Worm (Caenorhabditis elegans) whole organism, L2 larva: Measurements from ENCODE around the gene C45B11.6.

Experiments used
- C34F6.9 ChIP-seq: fragments of 150-350 bp; optimal IDR thresholded peaks from 2 replicates; lab custom pipeline; 2014; ENCODE audit warnings: missing biosample characterization, missing genetic modification characterization
- F13H6.1 ChIP-seq: sonication (generic microtip); optimal IDR thresholded peaks from 2 replicates; lab custom pipeline; 2016; ENCODE audit warnings: missing genetic modification characterization, missing compliant biosample characterization
- R02D3.7 ChIP-seq: fragments of 150-350 bp; optimal IDR thresholded peaks from 2 replicates; lab custom pipeline; 2014; ENCODE audit warnings: missing biosample characterization, missing genetic modification characterization
- Y55F3AM.14 ChIP-seq: fragments of 200-800 bp; sonication (Bioruptor generic); optimal IDR thresholded peaks from 2 replicates; lab custom pipeline; 2018; ENCODE audit warnings: mild to moderate bottlenecking, missing genetic modification characterization, missing compliant biosample characterization
- ZK546.5 ChIP-seq: sonication (generic microtip); optimal IDR thresholded peaks from 2 replicates; lab custom pipeline; 2017; ENCODE audit warnings: missing biosample characterization, missing genetic modification characterization
- alr-1 ChIP-seq: fragments of 150-350 bp; optimal IDR thresholded peaks from 2 replicates; lab custom pipeline; 2014; ENCODE audit warnings: missing biosample characterization, missing genetic modification characterization
- aly-2 ChIP-seq: fragments of 150-350 bp; optimal IDR thresholded peaks from 2 replicates; lab custom pipeline; 2014; ENCODE audit warnings: missing biosample characterization, missing genetic modification characterization
- ama-1 ChIP-seq: fragments of 150-350 bp; optimal IDR thresholded peaks from 2 replicates; lab custom pipeline; 2018; ENCODE audit warnings: inconsistent platforms
- blmp-1 ChIP-seq: sonication (generic microtip); optimal IDR thresholded peaks from 2 replicates; lab custom pipeline; 2017; ENCODE audit warnings: missing genetic modification characterization, mild to moderate bottlenecking, missing compliant biosample characterization, antibody characterized with exemption, moderate library complexity; ENCODE audit not compliant: insufficient read depth
- ceh-16 ChIP-seq: fragments of 150-350 bp; optimal IDR thresholded peaks from 2 replicates; lab custom pipeline; 2014; ENCODE audit warnings: missing biosample characterization, missing genetic modification characterization
- ceh-82 ChIP-seq: fragments of 150-350 bp; optimal IDR thresholded peaks from 2 replicates; lab custom pipeline; 2014; ENCODE audit warnings: missing biosample characterization, missing genetic modification characterization
- crh-2 ChIP-seq: sonication (generic microtip); optimal IDR thresholded peaks from 2 replicates; lab custom pipeline; 2017; ENCODE audit warnings: missing biosample characterization, missing genetic modification characterization
- dmd-4 ChIP-seq: sonication (generic microtip); optimal IDR thresholded peaks from 2 replicates; lab custom pipeline; 2017; ENCODE audit warnings: missing biosample characterization, missing genetic modification characterization
- egl-27 ChIP-seq: sonication (generic microtip); optimal IDR thresholded peaks from 3 replicates; lab custom pipeline; 2017; ENCODE audit warnings: missing biosample characterization, missing genetic modification reagents, missing genetic modification characterization
- elt-1 ChIP-seq: fragments of 150-350 bp; optimal IDR thresholded peaks from 2 replicates; lab custom pipeline; 2014; ENCODE audit warnings: missing biosample characterization, missing genetic modification characterization
- elt-3 ChIP-seq: sonication (generic microtip); optimal IDR thresholded peaks from 2 replicates; lab custom pipeline; 2017; ENCODE audit warnings: missing biosample characterization, missing genetic modification characterization
- fos-1 ChIP-seq: fragments of 150-350 bp; optimal IDR thresholded peaks from 2 replicates; lab custom pipeline; 2014; ENCODE audit warnings: missing biosample characterization, missing genetic modification characterization
- gmeb-1 ChIP-seq: fragments of 150-350 bp; optimal IDR thresholded peaks from 2 replicates; lab custom pipeline; 2014; ENCODE audit warnings: missing biosample characterization, missing genetic modification characterization
- lin-11 ChIP-seq: fragments of 150-350 bp; sonication (generic microtip); optimal IDR thresholded peaks from 2 replicates; lab custom pipeline; 2014; ENCODE audit warnings: missing biosample characterization, missing genetic modification characterization, inconsistent platforms, mixed read lengths
- lin-13 ChIP-seq: fragments of 150-350 bp; optimal IDR thresholded peaks from 2 replicates; lab custom pipeline; 2014; ENCODE audit warnings: missing biosample characterization, missing genetic modification reagents, missing genetic modification characterization
- lin-39 ChIP-seq: fragments of 150-350 bp; optimal IDR thresholded peaks from 2 replicates; lab custom pipeline; 2014; ENCODE audit warnings: missing biosample characterization, missing genetic modification reagents, missing genetic modification characterization
- lsy-2 ChIP-seq, 2 experiments: fragments of 150-350 bp in 1 of 2; sonication (generic microtip) in 1 of 2; optimal IDR thresholded peaks; 2 replicates each; lab custom pipeline; 2014 to 2017; ENCODE audit warnings: missing biosample characterization in 2 of 2, missing genetic modification characterization in 2 of 2
- mab-5 ChIP-seq: fragments of 150-350 bp; optimal IDR thresholded peaks from 2 replicates; lab custom pipeline; 2014; ENCODE audit warnings: missing biosample characterization, missing genetic modification characterization
- mbf-1 ChIP-seq: sonication (generic microtip); optimal IDR thresholded peaks from 2 replicates; lab custom pipeline; 2017; ENCODE audit warnings: missing biosample characterization, missing genetic modification characterization
- mdl-1 ChIP-seq, 2 experiments: fragments of 150-350 bp in 1 of 2; sonication (generic microtip) in 1 of 2; optimal IDR thresholded peaks; 2 replicates each; lab custom pipeline; 2017; ENCODE audit warnings: missing biosample characterization in 2 of 2, missing genetic modification characterization in 2 of 2
- nhr-10 ChIP-seq: sonication (generic microtip); optimal IDR thresholded peaks from 2 replicates; lab custom pipeline; 2017; ENCODE audit warnings: missing biosample characterization, missing genetic modification characterization
- nhr-11 ChIP-seq: fragments of 150-350 bp; optimal IDR thresholded peaks from 2 replicates; lab custom pipeline; 2014; ENCODE audit warnings: missing biosample characterization, missing genetic modification characterization
- nhr-12 ChIP-seq: fragments of 150-350 bp; optimal IDR thresholded peaks from 2 replicates; lab custom pipeline; 2014; ENCODE audit warnings: missing biosample characterization, missing genetic modification characterization
- nhr-129 ChIP-seq: fragments of 150-350 bp; optimal IDR thresholded peaks from 2 replicates; lab custom pipeline; 2014; ENCODE audit warnings: missing biosample characterization, missing genetic modification characterization
- nhr-21 ChIP-seq: fragments of 150-350 bp; optimal IDR thresholded peaks from 2 replicates; lab custom pipeline; 2014; ENCODE audit warnings: missing biosample characterization, missing genetic modification characterization
- nhr-23 ChIP-seq: fragments of 150-350 bp; optimal IDR thresholded peaks from 2 replicates; lab custom pipeline; 2014; ENCODE audit warnings: missing biosample characterization, missing genetic modification reagents, missing genetic modification characterization
- nhr-237 ChIP-seq: fragments of 150-350 bp; optimal IDR thresholded peaks from 2 replicates; lab custom pipeline; 2014; ENCODE audit warnings: missing biosample characterization, missing genetic modification characterization
- nhr-25 ChIP-seq: fragments of 150-350 bp; sonication (generic microtip); optimal IDR thresholded peaks from 3 replicates; lab custom pipeline; 2014; ENCODE audit warnings: missing biosample characterization, missing genetic modification characterization
- nhr-6 ChIP-seq: fragments of 150-350 bp; optimal IDR thresholded peaks from 2 replicates; lab custom pipeline; 2014; ENCODE audit warnings: missing biosample characterization, missing genetic modification characterization
- nhr-77 ChIP-seq: fragments of 150-350 bp; optimal IDR thresholded peaks from 2 replicates; lab custom pipeline; 2014; ENCODE audit warnings: missing biosample characterization, missing genetic modification characterization
- peb-1 ChIP-seq: fragments of 150-350 bp; optimal IDR thresholded peaks from 2 replicates; lab custom pipeline; 2014; ENCODE audit warnings: missing biosample characterization, missing genetic modification characterization
- sem-4 ChIP-seq: fragments of 150-350 bp; optimal IDR thresholded peaks from 2 replicates; lab custom pipeline; 2014; ENCODE audit warnings: missing biosample characterization, missing genetic modification reagents, missing genetic modification characterization
- skn-1 ChIP-seq: sonication (generic microtip); optimal IDR thresholded peaks from 2 replicates; lab custom pipeline; 2017; ENCODE audit warnings: missing biosample characterization, missing genetic modification characterization
- sma-3 ChIP-seq: sonication (generic microtip); optimal IDR thresholded peaks from 2 replicates; lab custom pipeline; 2016; ENCODE audit warnings: missing genetic modification reagents, missing genetic modification characterization, missing compliant biosample characterization
- sma-9 ChIP-seq, 2 experiments: fragments of 150-350 bp in 1 of 2; sonication (generic microtip) in 1 of 2; optimal IDR thresholded peaks; 2 replicates each; lab custom pipeline; 2014 to 2016; ENCODE audit warnings: missing genetic modification characterization in 2 of 2, mild to moderate bottlenecking in 1 of 2, missing biosample characterization in 1 of 2, missing compliant biosample characterization in 1 of 2, missing genetic modification reagents in 1 of 2, moderate library complexity in 1 of 2
- snpc-4 ChIP-seq: fragments of 150-350 bp; optimal IDR thresholded peaks from 2 replicates; lab custom pipeline; 2014; ENCODE audit warnings: missing biosample characterization, missing genetic modification characterization
- unc-39 ChIP-seq: fragments of 150-350 bp; optimal IDR thresholded peaks from 2 replicates; lab custom pipeline; 2014; ENCODE audit warnings: missing biosample characterization, missing genetic modification characterization
- unc-55 ChIP-seq: fragments of 150-350 bp; sonication (generic microtip); optimal IDR thresholded peaks from 3 replicates; lab custom pipeline; 2014; ENCODE audit warnings: missing biosample characterization, missing genetic modification reagents, missing genetic modification characterization
- unc-62 ChIP-seq: fragments of 150-350 bp; optimal IDR thresholded peaks from 2 replicates; lab custom pipeline; 2014; ENCODE audit warnings: missing biosample characterization, missing genetic modification reagents, missing genetic modification characterization
- zag-1 ChIP-seq: fragments of 150-350 bp; optimal IDR thresholded peaks from 2 replicates; lab custom pipeline; 2014; ENCODE audit warnings: missing biosample characterization, missing genetic modification characterization
- ztf-1 ChIP-seq: fragments of 200-800 bp; sonication (Bioruptor generic); conservative IDR thresholded peaks from 2 replicates; pipeline ENCODE4 v1.3.6; 2022; ENCODE audit warnings: missing genetic modification characterization, missing compliant biosample characterization
- ztf-11 ChIP-seq: sonication (generic microtip); optimal IDR thresholded peaks from 2 replicates; lab custom pipeline; 2017; ENCODE audit warnings: missing biosample characterization, missing genetic modification characterization
- ztf-4 ChIP-seq: fragments of 150-350 bp; optimal IDR thresholded peaks from 2 replicates; lab custom pipeline; 2014; ENCODE audit warnings: missing biosample characterization, missing genetic modification characterization

Gene C45B11.6

DNA sequence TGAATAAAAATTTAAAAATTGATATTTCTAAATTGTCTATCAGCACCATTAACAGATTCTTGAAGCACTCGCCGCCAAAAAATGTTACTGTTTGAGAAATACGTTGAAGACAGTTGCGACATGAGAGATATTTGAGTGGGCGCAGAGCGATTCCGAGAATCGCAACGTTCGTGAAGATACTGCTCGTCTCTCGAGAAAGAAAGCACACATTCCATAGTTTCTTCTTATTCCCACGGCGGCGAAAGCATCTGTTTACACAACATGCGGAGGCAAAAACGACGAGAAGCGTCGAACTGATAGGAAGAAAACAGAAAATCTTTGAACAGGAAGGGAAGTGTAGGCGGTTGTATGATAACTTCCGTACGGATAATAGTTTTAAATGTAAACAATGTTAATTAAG lies 38.6 kb downstream of the C45B11.6 start (continued):
- TF ChIP-seq nhr-10 (no peak), lin-11 (no peak), C34F6.9 (peak; percentile 14), ceh-82 (tag; lab: Kevin White, UChicago) (no peak), lin-39 (tag; lab: Kevin White, UChicago) (no peak), R02D3.7 (no peak), nhr-12 (no peak), aly-2 (tag; lab: Kevin White, UChicago) (no peak), nhr-77 (no peak), alr-1 (tag; lab: Kevin White, UChicago) (no peak), nhr-129 (peak; percentile 78), mdl-1 (tag; optimal IDR thresholded peaks at IDR 0.05; lab: Kevin White, UChicago) (no peak), unc-55 (no peak), F13H6.1 (peak; percentile 86), crh-2 (tag; lab: Kevin White, UChicago) (peak; percentile 14)

DNA sequence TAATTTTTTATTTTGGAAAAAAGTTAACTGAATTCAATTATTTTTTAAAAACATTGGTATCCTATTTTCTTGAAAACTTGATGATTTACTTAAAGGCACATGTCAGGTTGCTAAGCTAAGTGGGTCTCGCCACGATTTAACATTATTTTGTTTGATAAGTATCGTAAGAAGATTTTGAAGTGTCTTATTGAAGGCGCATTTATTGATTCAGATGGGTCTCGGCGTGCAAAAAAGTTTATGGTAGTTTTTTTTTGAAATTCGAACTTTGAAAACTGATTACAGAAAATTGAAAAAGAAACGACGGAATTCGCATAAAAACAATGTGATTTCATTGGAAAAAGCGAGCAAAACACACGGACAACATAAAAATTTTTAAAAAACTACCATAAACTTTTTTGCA lies 39.1 kb downstream of the C45B11.6 start:
- TF ChIP-seq sma-9 (GFP tag; optimal IDR thresholded peaks at IDR 0.05; lab: Kevin White, UChicago) (no peak), sma-9 (tag; optimal IDR thresholded peaks at IDR 0.05; lab: Kevin White, UChicago) (no peak), lsy-2 (tag; optimal IDR thresholded peaks at IDR 0.05; lab: Kevin White, UChicago) (no peak), elt-1 (tag; lab: Kevin White, UChicago) (no peak), C34F6.9 (no peak), unc-39 (tag; lab: Kevin White, UChicago) (no peak), unc-55 (no peak)

DNA sequence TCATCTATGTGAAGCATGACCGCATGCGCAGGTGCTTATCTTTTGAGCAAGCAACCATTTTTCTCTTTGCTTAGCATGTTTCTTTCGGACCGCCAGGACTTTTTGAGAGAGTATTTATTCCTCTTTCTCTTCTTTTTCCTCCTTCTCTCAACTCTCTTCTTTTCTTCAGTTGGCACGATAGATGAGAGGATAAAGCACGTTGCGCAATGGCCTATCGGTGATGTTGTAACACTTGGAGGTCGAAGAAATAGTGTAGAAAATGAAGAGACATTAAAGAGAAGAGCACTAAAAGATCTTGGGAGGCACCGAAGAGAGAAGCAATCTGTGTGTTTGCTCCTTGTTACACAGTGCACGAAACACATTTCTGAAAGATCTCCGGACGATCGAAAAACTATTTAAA lies 39.8 kb downstream of the C45B11.6 start:
- TF ChIP-seq ztf-11, result no peak
- peak; percentile 61 for TF ChIP-seq sma-9 (GFP tag; optimal IDR thresholded peaks at IDR 0.05; lab: Kevin White, UChicago)
- no peak for TF ChIP-seq sma-9 (tag; optimal IDR thresholded peaks at IDR 0.05; lab: Kevin White, UChicago)
- TF ChIP-seq snpc-4 (tag; lab: Kevin White, UChicago), result no peak
- TF ChIP-seq nhr-12, result no peak
- no peak for TF ChIP-seq ztf-4 (tag; lab: Kevin White, UChicago)
- no peak for TF ChIP-seq sem-4 (tag; lab: Kevin White, UChicago)
- TF ChIP-seq unc-62 (GFP tag; lab: Kevin White, UChicago), result no peak
- no peak for TF ChIP-seq ztf-1 (GFP tag; lab: Robert Waterston, UW)
- peak; percentile 77 for TF ChIP-seq nhr-129
- TF ChIP-seq blmp-1 (tag; lab: Kevin White, UChicago), result no peak
- TF ChIP-seq ama-1 (lab: Kevin White, UChicago), result no peak
- peak; percentile 29 for TF ChIP-seq unc-55
- TF ChIP-seq mdl-1 (tag; optimal IDR thresholded peaks at IDR 0.05; lab: Kevin White, UChicago), result peak; percentile 19 to 37
- TF ChIP-seq nhr-10, result no peak
- no peak for TF ChIP-seq ZK546.5 (tag; lab: Kevin White, UChicago)
- no peak for TF ChIP-seq mbf-1
- no peak for TF ChIP-seq egl-27 (tag; lab: Kevin White, UChicago)
- no peak for TF ChIP-seq sma-3
- no peak for TF ChIP-seq dmd-4 (tag; lab: Kevin White, UChicago)
- no peak for TF ChIP-seq elt-1 (tag; lab: Kevin White, UChicago)
- TF ChIP-seq lsy-2 (tag; optimal IDR thresholded peaks at IDR 0.05; lab: Kevin White, UChicago), result peak in 1 of 2 experiments; percentile 62
- peak; percentile 33 for TF ChIP-seq lin-13 (GFP tag; lab: Kevin White, UChicago)
- TF ChIP-seq unc-39 (tag; lab: Kevin White, UChicago), result no peak
- TF ChIP-seq zag-1 (tag; lab: Kevin White, UChicago), result no peak
- no peak for TF ChIP-seq crh-2 (tag; lab: Kevin White, UChicago)
- TF ChIP-seq gmeb-1 (tag; lab: Kevin White, UChicago), result no peak
- TF ChIP-seq peb-1, result no peak
- TF ChIP-seq ceh-16 (tag; lab: Kevin White, UChicago), result no peak
- TF ChIP-seq aly-2 (tag; lab: Kevin White, UChicago), result no peak
- no peak for TF ChIP-seq R02D3.7
- no peak for TF ChIP-seq elt-3 (tag; lab: Kevin White, UChicago)
- no peak for TF ChIP-seq nhr-25
- no peak for TF ChIP-seq nhr-11 (tag; lab: Kevin White, UChicago)
- no peak for TF ChIP-seq alr-1 (tag; lab: Kevin White, UChicago)
- TF ChIP-seq nhr-237 (tag; lab: Kevin White, UChicago), result no peak
- no peak for TF ChIP-seq nhr-21 (tag; lab: Kevin White, UChicago)
- peak; percentile 5 for TF ChIP-seq Y55F3AM.14 (GFP tag; lab: Kevin White, UChicago)
- TF ChIP-seq lin-39 (tag; lab: Kevin White, UChicago), result no peak
- TF ChIP-seq F13H6.1, result peak; percentile 84
- TF ChIP-seq fos-1, result no peak
- TF ChIP-seq lin-11, result no peak
- no peak for TF ChIP-seq ceh-82 (tag; lab: Kevin White, UChicago)
- TF ChIP-seq nhr-23 (tag; lab: Kevin White, UChicago), result no peak
- no peak for TF ChIP-seq nhr-6
- TF ChIP-seq skn-1, result no peak
- peak; percentile 68 for TF ChIP-seq C34F6.9
- TF ChIP-seq nhr-77, result no peak
- TF ChIP-seq mab-5, result peak; percentile 38
